Worm (Caenorhabditis elegans) whole organism, young adult: ENCODE data around the gene oac-2.

ENCODE experiments used
- B0019.2 ChIP-seq: fragments of 200-800 bp; sonication (Bioruptor generic); conservative IDR thresholded peaks from 2 replicates; pipeline ENCODE4 v1.3.6; 2022; ENCODE audit warnings: missing genetic modification reagents, missing genetic modification characterization, missing compliant biosample characterization
- C06A6.2 ChIP-seq: fragments of 200-800 bp; sonication (Bioruptor generic); conservative IDR thresholded peaks from 2 replicates; pipeline ENCODE4 v1.3.6; 2022; ENCODE audit warnings: missing genetic modification characterization, missing compliant biosample characterization
- C17E4.6 ChIP-seq: fragments of 200-800 bp; sonication (Bioruptor generic); IDR thresholded peaks from 2 replicates; pipeline ENCODE4 v1.3.6; 2022; ENCODE audit warnings: missing genetic modification reagents, missing genetic modification characterization, missing compliant biosample characterization
- F39B2.1 ChIP-seq: fragments of 200-800 bp; sonication (Bioruptor generic); IDR thresholded peaks from 2 replicates; pipeline ENCODE4 v1.3.6; 2022; ENCODE audit warnings: missing genetic modification reagents, missing genetic modification characterization, missing compliant biosample characterization
- K11D2.4 ChIP-seq: fragments of 200-800 bp; sonication (Bioruptor generic); IDR thresholded peaks from 2 replicates; pipeline ENCODE4 v1.3.6; 2022; ENCODE audit warnings: missing genetic modification reagents, missing genetic modification characterization, missing compliant biosample characterization
- Y95B8A.8 ChIP-seq: fragments of 200-800 bp; sonication (Bioruptor generic); IDR thresholded peaks from 2 replicates; pipeline ENCODE4 v1.3.6; 2022; ENCODE audit warnings: missing genetic modification reagents, missing genetic modification characterization, missing compliant biosample characterization
- atf-7 ChIP-seq: sonication (generic microtip); optimal IDR thresholded peaks from 2 replicates; lab custom pipeline; 2017; ENCODE audit warnings: mild to moderate bottlenecking, missing genetic modification characterization, missing compliant biosample characterization
- dpff-1 ChIP-seq: sonication (generic microtip); optimal IDR thresholded peaks from 2 replicates; lab custom pipeline; 2017; ENCODE audit warnings: mild to moderate bottlenecking, missing genetic modification characterization, missing compliant biosample characterization
- nhr-90 ChIP-seq: sonication (generic microtip); optimal IDR thresholded peaks from 2 replicates; lab custom pipeline; 2016; ENCODE audit warnings: missing genotype, mild to moderate bottlenecking, missing genetic modification characterization, missing compliant biosample characterization
- sea-2 ChIP-seq: fragments of 200-800 bp; sonication (Bioruptor generic); IDR thresholded peaks from 2 replicates; pipeline ENCODE4 v1.3.6; 2022; ENCODE audit warnings: missing genetic modification characterization, missing compliant biosample characterization
- tbx-9 ChIP-seq: sonication (generic microtip); optimal IDR thresholded peaks from 2 replicates; lab custom pipeline; 2016; ENCODE audit warnings: borderline replicate concordance, missing genetic modification characterization, inconsistent platforms, missing compliant biosample characterization
- tlf-1 ChIP-seq: fragments of 200-800 bp; sonication (Bioruptor generic); optimal IDR thresholded peaks from 2 replicates; lab custom pipeline; 2018; ENCODE audit warnings: mild to moderate bottlenecking, missing genetic modification characterization, missing compliant biosample characterization
- ztf-22 ChIP-seq: fragments of 200-800 bp; sonication (Bioruptor generic); optimal IDR thresholded peaks from 2 replicates; lab custom pipeline; 2018; ENCODE audit warnings: mild to moderate bottlenecking, missing genetic modification characterization, moderate library complexity, missing compliant biosample characterization

- no peak for TF ChIP-seq dpff-1
- no peak for TF ChIP-seq F39B2.1
- TF ChIP-seq atf-7: no peak
- TF ChIP-seq B0019.2 (GFP tag; lab: Robert Waterston, UW): no peak
- no peak for TF ChIP-seq C17E4.6 (GFP tag; lab: Robert Waterston, UW)
- no peak for TF ChIP-seq ztf-22 (GFP tag; lab: Kevin White, UChicago)
- TF ChIP-seq nhr-90 (tag; lab: Kevin White, UChicago): no peak
- no peak for TF ChIP-seq K11D2.4 (GFP tag; lab: Robert Waterston, UW)
- no peak for TF ChIP-seq sea-2 (GFP tag; lab: Robert Waterston, UW)
- TF ChIP-seq Y95B8A.8: no peak
- TF ChIP-seq tbx-9: no peak
- no peak for TF ChIP-seq C06A6.2 (GFP tag; lab: Robert Waterston, UW)
- no peak for TF ChIP-seq tlf-1
Measured at ce11 chrV:3490435-3490834, 15.5 kb upstream of the oac-2 start, which contains the start of gene srbc-36.
